Worm (Caenorhabditis elegans) whole organism, L1 larva: ENCODE results near the gene C06C6.8.

Source experiments
- C16A3.4 ChIP-seq: fragments of 150-350 bp; optimal IDR thresholded peaks from 2 replicates; lab custom pipeline; 2014; ENCODE audit warnings: missing biosample characterization, missing genetic modification characterization
- ceh-63 ChIP-seq: fragments of 200-800 bp; sonication (Bioruptor generic); optimal IDR thresholded peaks from 2 replicates; lab custom pipeline; 2018; ENCODE audit warnings: mild to moderate bottlenecking, missing genetic modification characterization, missing compliant biosample characterization
- ceh-8 ChIP-seq: fragments of 200-800 bp; sonication (Bioruptor generic); optimal IDR thresholded peaks from 2 replicates; lab custom pipeline; 2018; ENCODE audit warnings: mild to moderate bottlenecking, missing genetic modification characterization, moderate library complexity, missing compliant biosample characterization
- dpl-1 ChIP-seq, 3 experiments: fragments of 150-350 bp in 2 of 3; sonication (generic microtip) in 1 of 3; optimal IDR thresholded peaks; 2 replicates each; lab custom pipeline; 2014 to 2017; ENCODE audit warnings: missing biosample characterization in 3 of 3, missing genetic modification characterization in 3 of 3, missing genetic modification reagents in 3 of 3
- efl-3 ChIP-seq: fragments of 200-800 bp; sonication (Bioruptor generic); optimal IDR thresholded peaks from 2 replicates; lab custom pipeline; 2018; ENCODE audit warnings: mild to moderate bottlenecking, missing genetic modification characterization, missing compliant biosample characterization
- egl-27 ChIP-seq, 2 experiments: fragments of 150-350 bp in 1 of 2; sonication (generic microtip); optimal IDR thresholded peaks; 3 replicates each; lab custom pipeline; 2017 to 2018; ENCODE audit warnings: missing biosample characterization in 2 of 2, missing genetic modification characterization in 2 of 2, missing genetic modification reagents in 2 of 2
- elt-3 ChIP-seq, 6 experiments: fragments of 150-350 bp in 1 of 6; sonication (generic microtip); optimal IDR thresholded peaks; 2 replicates each; lab custom pipeline; 2017 to 2018; ENCODE audit warnings: missing biosample characterization in 6 of 6, missing genetic modification characterization in 6 of 6, inconsistent platforms in 1 of 6
- irx-1 ChIP-seq: sonication (generic microtip); optimal IDR thresholded peaks from 2 replicates; lab custom pipeline; 2016; ENCODE audit warnings: missing genetic modification characterization, missing compliant biosample characterization
- lin-15B ChIP-seq: fragments of 150-350 bp; sonication (generic microtip); optimal IDR thresholded peaks from 3 replicates; lab custom pipeline; 2014; ENCODE audit warnings: missing biosample characterization, missing genetic modification characterization
- nhr-71 ChIP-seq: sonication (generic microtip); optimal IDR thresholded peaks from 2 replicates; lab custom pipeline; 2016; ENCODE audit warnings: mild to moderate bottlenecking, missing genetic modification characterization, moderate library complexity, missing compliant biosample characterization
- rnt-1 ChIP-seq: sonication (generic microtip); optimal IDR thresholded peaks from 2 replicates; lab custom pipeline; 2016; ENCODE audit warnings: mild to moderate bottlenecking, missing genetic modification characterization, moderate library complexity, missing compliant biosample characterization
- sox-4 ChIP-seq: sonication (generic microtip); optimal IDR thresholded peaks from 2 replicates; lab custom pipeline; 2016; ENCODE audit warnings: missing genetic modification characterization, missing compliant biosample characterization
- sptf-1 ChIP-seq: fragments of 150-350 bp; optimal IDR thresholded peaks from 2 replicates; lab custom pipeline; 2014; ENCODE audit warnings: missing biosample characterization, missing genetic modification characterization

- TF ChIP-seq ceh-63 (GFP tag; lab: Kevin White, UChicago): no peak
- TF ChIP-seq sox-4 (tag; lab: Kevin White, UChicago): no peak
- TF ChIP-seq irx-1 (tag; lab: Kevin White, UChicago): no peak
- no peak for TF ChIP-seq egl-27 (tag; optimal IDR thresholded peaks at IDR 0.05; lab: Kevin White, UChicago)
- no peak for TF ChIP-seq dpl-1 (GFP tag; optimal IDR thresholded peaks at IDR 0.05; lab: Kevin White, UChicago)
- no peak for TF ChIP-seq sptf-1 (tag; lab: Kevin White, UChicago)
- TF ChIP-seq C16A3.4: no peak
- TF ChIP-seq elt-3 (tag; optimal IDR thresholded peaks at IDR 0.05; lab: Kevin White, UChicago): no peak
- TF ChIP-seq rnt-1 (tag; lab: Kevin White, UChicago): no peak
- no peak for TF ChIP-seq efl-3 (GFP tag; lab: Kevin White, UChicago)
- TF ChIP-seq ceh-8: no peak
- no peak for TF ChIP-seq lin-15B (tag; lab: Kevin White, UChicago)
- TF ChIP-seq nhr-71: no peak
These were observed 20.7 kb downstream of the C06C6.8 start, which contains the start of gene srx-43 for ce11 chrV:16017671-16018070.
